Fruit fly (Drosophila melanogaster) whole organism, embryonic: ENCODE data around the gene Bace.

Source experiments
- BEAF-32 ChIP-seq: fragments of 200-800 bp; sonication (Bioruptor generic); optimal IDR thresholded peaks from 3 replicates; lab custom pipeline; 2017; ENCODE audit warnings: missing biosample characterization, missing genetic modification characterization, mild to moderate bottlenecking, moderate library complexity, missing genetic modification reagents
- CG10267 ChIP-seq: fragments of 200-800 bp; sonication (Bioruptor generic); optimal IDR thresholded peaks from 2 replicates; lab custom pipeline; 2018; ENCODE audit warnings: missing biosample characterization, mild to moderate bottlenecking, missing genetic modification characterization, moderate library complexity
- CG10431 ChIP-seq: fragments of 200-800 bp; sonication (Bioruptor generic); optimal IDR thresholded peaks from 3 replicates; lab custom pipeline; 2018; ENCODE audit warnings: missing biosample characterization, mild to moderate bottlenecking, missing genetic modification characterization
- CG11456 ChIP-seq: fragments of 200-800 bp; sonication (Bioruptor generic); IDR thresholded peaks from 3 replicates; pipeline ENCODE4 v1.3.6; 2022; ENCODE audit warnings: missing biosample characterization, missing genetic modification characterization
- CG12769 ChIP-seq: fragments of 200-800 bp; sonication (Bioruptor generic); optimal IDR thresholded peaks from 2 replicates; lab custom pipeline; 2019; ENCODE audit warnings: missing biosample characterization, mild to moderate bottlenecking, missing genetic modification characterization, moderate library complexity
- CG12942 ChIP-seq: fragments of 200-800 bp; sonication (Bioruptor generic); optimal IDR thresholded peaks from 3 replicates; lab custom pipeline; 2016; ENCODE audit warnings: missing biosample characterization, missing genetic modification characterization
- CG13894 ChIP-seq: fragments of 200-800 bp; sonication (Bioruptor generic); optimal IDR thresholded peaks from 3 replicates; lab custom pipeline; 2018; ENCODE audit warnings: missing biosample characterization, mild to moderate bottlenecking, missing genetic modification characterization, moderate library complexity
- CG14014 ChIP-seq: fragments of 200-800 bp; sonication (Bioruptor generic); IDR thresholded peaks from 2 replicates; pipeline ENCODE4 v1.3.6; 2022; ENCODE audit warnings: missing biosample characterization, missing genetic modification characterization
- CG14710 ChIP-seq: fragments of 200-800 bp; sonication (Bioruptor generic); optimal IDR thresholded peaks from 3 replicates; lab custom pipeline; 2019; ENCODE audit warnings: missing biosample characterization, mild to moderate bottlenecking, missing genetic modification characterization, moderate library complexity
- CG14860 ChIP-seq: fragments of 200-800 bp; sonication (Bioruptor generic); IDR thresholded peaks from 3 replicates; pipeline ENCODE4 v1.3.6; 2022; ENCODE audit warnings: missing biosample characterization, missing genetic modification characterization; ENCODE audit not compliant: partially characterized antibody
- CG15011 ChIP-seq: fragments of 200-800 bp; sonication (Bioruptor generic); optimal IDR thresholded peaks from 3 replicates; lab custom pipeline; 2018; ENCODE audit warnings: missing biosample characterization, mild to moderate bottlenecking, missing genetic modification characterization
- CG17361 ChIP-seq: fragments of 200-800 bp; sonication (Bioruptor generic); IDR thresholded peaks from 3 replicates; pipeline ENCODE4 v1.3.6; 2022; ENCODE audit warnings: missing biosample characterization, missing genetic modification characterization
- CG2120 ChIP-seq: fragments of 200-800 bp; sonication (Bioruptor generic); optimal IDR thresholded peaks from 3 replicates; lab custom pipeline; 2016; ENCODE audit warnings: missing biosample characterization, missing genetic modification characterization
- CG31388 ChIP-seq: fragments of 200-800 bp; sonication (Bioruptor generic); optimal IDR thresholded peaks from 2 replicates; lab custom pipeline; 2016; ENCODE audit warnings: missing biosample characterization, missing genetic modification characterization
- CG31441 ChIP-seq: fragments of 200-800 bp; sonication (Bioruptor generic); IDR thresholded peaks from 2 replicates; pipeline ENCODE4 v1.3.6; 2022; ENCODE audit warnings: missing biosample characterization, missing genetic modification characterization
- CG3847 ChIP-seq: fragments of 200-800 bp; sonication (Bioruptor generic); IDR thresholded peaks from 2 replicates; pipeline ENCODE4 v1.3.6; 2022; ENCODE audit warnings: missing biosample characterization, missing genetic modification characterization
- CG4328 ChIP-seq: fragments of 200-800 bp; sonication (Bioruptor generic); optimal IDR thresholded peaks from 3 replicates; lab custom pipeline; 2017; ENCODE audit warnings: missing biosample characterization, missing genetic modification reagents, missing genetic modification characterization
- CG5953 ChIP-seq: fragments of 200-800 bp; sonication (Bioruptor generic); IDR thresholded peaks from 2 replicates; pipeline ENCODE4 v1.3.6; 2022; ENCODE audit warnings: missing biosample characterization, missing genetic modification characterization
- CG6254 ChIP-seq: fragments of 200-800 bp; sonication (Bioruptor generic); optimal IDR thresholded peaks from 3 replicates; lab custom pipeline; 2017; ENCODE audit warnings: mild to moderate bottlenecking, missing biosample characterization, missing genetic modification reagents, missing genetic modification characterization
- CrebB ChIP-seq: fragments of 200-800 bp; sonication (Bioruptor generic); optimal IDR thresholded peaks from 3 replicates; lab custom pipeline; 2018; ENCODE audit warnings: missing biosample characterization, mild to moderate bottlenecking, missing genetic modification characterization
- Deaf1 ChIP-seq: fragments of 200-800 bp; optimal IDR thresholded peaks from 3 replicates; lab custom pipeline; 2019; ENCODE audit warnings: missing biosample characterization, mild to moderate bottlenecking, missing genetic modification characterization, moderate library complexity
- Dip2 ChIP-seq: fragments of 200-800 bp; sonication (Bioruptor generic); IDR thresholded peaks from 2 replicates; pipeline ENCODE4 v1.3.6; 2022; ENCODE audit warnings: missing biosample characterization, missing genetic modification characterization
- Dref ChIP-seq: fragments of 200-800 bp; sonication (Bioruptor generic); IDR thresholded peaks from 2 replicates; pipeline ENCODE4 v1.3.6; 2022; ENCODE audit warnings: missing biosample characterization, missing genetic modification characterization
- Eip74EF ChIP-seq, 2 experiments: fragments of 200-800 bp in 1 of 2; fragments of >200 bp in 1 of 2; sonication (Bioruptor generic) in 1 of 2; optimal IDR thresholded peaks; 2 replicates each; lab custom pipeline; 2017 to 2019; ENCODE audit warnings: missing biosample characterization in 2 of 2, missing genetic modification characterization in 2 of 2, mild to moderate bottlenecking in 1 of 2, moderate library complexity in 1 of 2
- Elba2 ChIP-seq: fragments of 200-800 bp; sonication (Bioruptor generic); optimal IDR thresholded peaks from 3 replicates; lab custom pipeline; 2016; ENCODE audit warnings: missing biosample characterization, missing genetic modification characterization
- Ets65A ChIP-seq: fragments of 200-800 bp; sonication (Bioruptor generic); peaks from one replicate; lab custom pipeline; 2016; ENCODE audit warnings: missing biosample characterization, missing genetic modification characterization
- GATAe ChIP-seq: fragments of 200-800 bp; sonication (Bioruptor generic); conservative IDR thresholded peaks from 2 replicates; pipeline ENCODE4 v1.3.6; 2022; ENCODE audit warnings: missing biosample characterization, missing genetic modification characterization
- HmgZ ChIP-seq: fragments of 200-800 bp; sonication (Bioruptor generic); optimal IDR thresholded peaks from 2 replicates; lab custom pipeline; 2018; ENCODE audit warnings: missing biosample characterization, mild to moderate bottlenecking, missing genetic modification characterization
- Lpt ChIP-seq: fragments of >200 bp; optimal IDR thresholded peaks from 2 replicates; lab custom pipeline; 2018; ENCODE audit warnings: missing biosample characterization, missing genetic modification characterization
- Med ChIP-seq: fragments of 200-800 bp; sonication (Bioruptor generic); peaks from one replicate; lab custom pipeline; 2016; ENCODE audit warnings: missing biosample characterization, missing genetic modification characterization, mild to moderate bottlenecking, inconsistent platforms, moderate library complexity
- Oli ChIP-seq: fragments of 200-800 bp; sonication (Bioruptor generic); optimal IDR thresholded peaks from 2 replicates; lab custom pipeline; 2018; ENCODE audit warnings: missing biosample characterization, mild to moderate bottlenecking, missing genetic modification characterization, moderate library complexity
- Optix ChIP-seq: fragments of 200-800 bp; sonication (Bioruptor generic); IDR thresholded peaks from 3 replicates; pipeline ENCODE4 v1.3.6; 2022; ENCODE audit warnings: missing biosample characterization, missing genetic modification characterization
- Rfx ChIP-seq: fragments of 200-800 bp; sonication (Bioruptor generic); IDR thresholded peaks from 2 replicates; pipeline ENCODE4 v1.3.6; 2022; ENCODE audit warnings: missing biosample characterization, missing genetic modification characterization
- al ChIP-seq: fragments of 200-800 bp; sonication (Bioruptor generic); IDR thresholded peaks from 2 replicates; pipeline ENCODE4 v1.3.6; 2022; ENCODE audit warnings: missing biosample characterization, missing genetic modification characterization
- ato ChIP-seq: fragments of 200-800 bp; sonication (Bioruptor generic); IDR thresholded peaks from 2 replicates; pipeline ENCODE4 v1.3.6; 2022; ENCODE audit warnings: missing biosample characterization, missing genetic modification characterization; ENCODE audit not compliant: partially characterized antibody
- ci ChIP-seq: fragments of 200-800 bp; sonication (Bioruptor generic); IDR thresholded peaks from 3 replicates; pipeline ENCODE4 v1.3.6; 2022; ENCODE audit warnings: missing biosample characterization, missing genetic modification characterization
- crp ChIP-seq, 2 experiments: fragments of 200-800 bp; sonication (Bioruptor generic); optimal IDR thresholded peaks; 2 replicates in 1 of 2; 3 replicates in 1 of 2; lab custom pipeline; 2017; ENCODE audit warnings: missing biosample characterization in 2 of 2, missing genetic modification characterization in 2 of 2, mild to moderate bottlenecking in 1 of 2, moderate library complexity in 1 of 2
- dimm ChIP-seq: fragments of 200-800 bp; sonication (Bioruptor generic); IDR thresholded peaks from 2 replicates; pipeline ENCODE4 v1.3.6; 2022; ENCODE audit warnings: missing biosample characterization, missing genetic modification characterization
- fru ChIP-seq: fragments of >200 bp; optimal IDR thresholded peaks from 2 replicates; lab custom pipeline; 2017
- her ChIP-seq: fragments of 200-800 bp; sonication (Bioruptor generic); optimal IDR thresholded peaks from 2 replicates; lab custom pipeline; 2016; ENCODE audit warnings: missing biosample characterization, missing genetic modification characterization
- kah ChIP-seq: fragments of 200-800 bp; sonication (Bioruptor generic); optimal IDR thresholded peaks from 2 replicates; lab custom pipeline; 2018; ENCODE audit warnings: missing biosample characterization, mild to moderate bottlenecking, missing genetic modification characterization
- mam ChIP-seq: fragments of 200-800 bp; sonication (Bioruptor generic); optimal IDR thresholded peaks from 3 replicates; lab custom pipeline; 2016; ENCODE audit warnings: missing biosample characterization, missing genetic modification characterization
- prd ChIP-seq, 3 experiments: fragments of >200 bp in 2 of 3; fragments of 200-800 bp in 1 of 3; sonication (Bioruptor generic) in 1 of 3; optimal IDR thresholded peaks in 2 of 3; IDR thresholded peaks in 1 of 3; 2 replicates in 2 of 3; 3 replicates in 1 of 3; pipeline versions ENCODE4 v1.3.6 to Lab custom; 2017 to 2022; ENCODE audit warnings: missing biosample characterization in 1 of 3, missing genetic modification characterization in 1 of 3
- scrt ChIP-seq: fragments of 200-800 bp; sonication (Bioruptor generic); optimal IDR thresholded peaks from 2 replicates; lab custom pipeline; 2018; ENCODE audit warnings: missing biosample characterization, mild to moderate bottlenecking, missing genetic modification characterization, moderate library complexity
- sisA ChIP-seq: fragments of 200-800 bp; sonication (Bioruptor generic); IDR thresholded peaks from 2 replicates; pipeline ENCODE4 v1.3.6; 2022; ENCODE audit warnings: missing biosample characterization, missing genetic modification characterization
- slbo ChIP-seq: fragments of 200-800 bp; sonication (Bioruptor generic); IDR thresholded peaks from 2 replicates; pipeline ENCODE4 v1.3.6; 2022; ENCODE audit warnings: missing biosample characterization, missing genetic modification characterization
- slp2 ChIP-seq: fragments of 200-800 bp; sonication (Bioruptor generic); optimal IDR thresholded peaks from 2 replicates; lab custom pipeline; 2016; ENCODE audit warnings: missing biosample characterization, missing genetic modification characterization
- zen ChIP-seq: fragments of 200-800 bp; sonication (Bioruptor generic); optimal IDR thresholded peaks from 3 replicates; lab custom pipeline; 2018; ENCODE audit warnings: missing biosample characterization, mild to moderate bottlenecking, missing genetic modification characterization, moderate library complexity

The Bace gene

dm6 chr2L:8506729-8507128, 10.6 kb upstream of the Bace start, which contains the start of gene Dh31:
Gene Dh31 (minus strand): TSS chr2L:8506845.
- TF ChIP-seq Dref (GFP tag; lab: Robert Waterston, UW), result 0 out of 2 replicates have a peak, but pooled peaks have one; percentile 22
- TF ChIP-seq CG11456, result 0 out of 3 replicates have a peak, but pooled peaks have one; percentile 10
- TF ChIP-seq kah (GFP tag; lab: Kevin White, UChicago), result no peak
- 0 out of 2 replicates have a peak, but pooled peaks have one; percentile 7 for TF ChIP-seq slbo (GFP tag; lab: Robert Waterston, UW)
- TF ChIP-seq scrt (GFP tag; lab: Kevin White, UChicago), result peak; percentile 73
- TF ChIP-seq Deaf1, result peak; percentile 91
- TF ChIP-seq Rfx, result peak; percentile 15; the same call in 1 of the 2 replicates
- no peak for TF ChIP-seq ato (GFP tag; lab: Robert Waterston, UW)
- no peak for TF ChIP-seq Optix (GFP tag; lab: Robert Waterston, UW)
- peak; percentile 27 for TF ChIP-seq CG13894
- TF ChIP-seq CG5953, result 0 out of 2 replicates have a peak, but pooled peaks have one; percentile 19
- TF ChIP-seq HmgZ (tag; lab: Kevin White, UChicago), result no peak

DNA sequence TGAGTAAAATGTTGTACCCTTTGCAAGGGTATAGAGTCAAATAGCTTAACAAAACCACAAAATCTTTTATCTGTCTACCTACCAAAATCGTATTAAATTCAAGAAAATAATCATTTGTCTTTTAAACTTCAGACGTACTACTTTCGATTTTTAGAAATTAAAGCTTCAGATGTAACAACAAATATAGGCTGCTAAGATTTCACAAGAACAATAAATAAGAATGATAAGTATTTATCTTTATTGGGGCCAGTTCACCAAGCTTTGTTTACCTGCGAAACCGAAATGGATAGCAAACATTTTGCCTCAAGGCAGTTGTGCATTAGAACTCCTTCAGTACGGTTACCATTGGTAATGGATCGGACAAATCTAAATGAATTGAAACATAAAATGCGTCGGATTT, 5.7 kb downstream of the Bace start, which contains the start of gene CG43400:
Gene CG43400 (plus strand): TSS at position 301 of the 400 bp plus-strand sequence.
- no peak for TF ChIP-seq CG10267 (tag; lab: Kevin White, UChicago)
- no peak for TF ChIP-seq CG6254
- TF ChIP-seq GATAe (GFP tag; lab: Robert Waterston, UW), result no peak
- no peak for TF ChIP-seq CrebB
- no peak for TF ChIP-seq prd (optimal IDR thresholded peaks at IDR 0.05; lab: Kevin White, UChicago)
- no peak for TF ChIP-seq prd (GFP tag; IDR thresholded peaks at IDR 0.05; lab: Robert Waterston, UW)
- no peak for TF ChIP-seq CG31388 (GFP tag; lab: Kevin White, UChicago)
- TF ChIP-seq zen (tag; lab: Kevin White, UChicago), result no peak
- TF ChIP-seq ato (GFP tag; lab: Robert Waterston, UW), result no peak
- no peak for TF ChIP-seq Oli (tag; lab: Kevin White, UChicago)
- no peak for TF ChIP-seq sisA
- TF ChIP-seq mam (GFP tag; lab: Kevin White, UChicago), result no peak
- TF ChIP-seq fru (lab: Kevin White, UChicago), result no peak
- TF ChIP-seq Ets65A (GFP tag; lab: Kevin White, UChicago), result no peak
- TF ChIP-seq Med (GFP tag; lab: Kevin White, UChicago), result no peak
- TF ChIP-seq CG31441 (GFP tag; lab: Robert Waterston, UW), result no peak
- no peak for TF ChIP-seq CG17361 (GFP tag; lab: Robert Waterston, UW)
- no peak for TF ChIP-seq CG3847 (GFP tag; lab: Robert Waterston, UW)
- no peak for TF ChIP-seq al (GFP tag; lab: Robert Waterston, UW)
- TF ChIP-seq, all 482 proteins: peak for 0

DNA sequence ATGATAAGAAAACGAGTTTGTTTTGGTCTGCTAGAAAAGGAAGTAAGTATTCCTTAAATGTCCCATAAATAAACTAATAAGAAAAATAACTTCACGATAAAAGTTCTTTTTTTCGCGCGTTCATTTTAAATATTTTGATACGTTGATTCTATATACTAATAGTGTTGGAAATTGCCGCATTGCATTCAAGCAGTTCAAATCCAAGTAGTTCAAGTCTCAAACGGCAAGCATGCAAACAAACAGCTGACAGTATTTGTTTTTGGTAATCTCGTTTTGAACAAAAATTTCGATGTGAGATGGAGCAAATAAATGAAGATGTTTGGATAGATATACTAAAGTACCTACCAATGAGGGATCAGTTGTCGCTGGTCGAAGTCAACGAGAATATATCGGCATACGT, 7.4 kb downstream of the Bace start, which contains the start of gene CG13088:
Gene CG13088 (plus strand): TSS at position 247 of the 400 bp plus-strand sequence.
- TF ChIP-seq CG14860 (no peak), CG14710 (tag; lab: Kevin White, UChicago) (peak; percentile 51), BEAF-32 (GFP tag; lab: Kevin White, UChicago) (peak; percentile 21), CG10431 (GFP tag; lab: Kevin White, UChicago) (no peak), CG3847 (GFP tag; lab: Robert Waterston, UW) (peak; percentile 67), CG4328 (no peak), Elba2 (GFP tag; lab: Kevin White, UChicago) (peak; percentile 32), CG12942 (peak; percentile 20), dimm (GFP tag; lab: Robert Waterston, UW) (no peak), Dip2 (GFP tag; lab: Robert Waterston, UW) (no peak), slbo (GFP tag; lab: Robert Waterston, UW) (peak; percentile 60; the same call in 1 of the 2 replicates), CG2120 (peak; percentile 69), Lpt (GFP tag; lab: Kevin White, UChicago) (no peak), ci (0 out of 3 replicates have a peak, but pooled peaks have one; percentile 37), CG12769 (tag; lab: Kevin White, UChicago) (no peak), crp (GFP tag; optimal IDR thresholded peaks at IDR 0.05; lab: Kevin White, UChicago) (peak; percentile 69 to 95), her (GFP tag; lab: Kevin White, UChicago) (no peak), CG15011 (GFP tag; lab: Kevin White, UChicago) (no peak), CG14014 (GFP tag; lab: Robert Waterston, UW) (peak; percentile 25; the same call in 1 of the 2 replicates), zen (tag; lab: Kevin White, UChicago) (peak; percentile 36), Eip74EF (GFP tag; optimal IDR thresholded peaks at IDR 0.05; lab: Kevin White, UChicago) (no peak), slp2 (GFP tag; lab: Kevin White, UChicago) (no peak)
